Worm (Caenorhabditis elegans): ENCODE data around the gene str-141.

Gene str-141

DNA sequence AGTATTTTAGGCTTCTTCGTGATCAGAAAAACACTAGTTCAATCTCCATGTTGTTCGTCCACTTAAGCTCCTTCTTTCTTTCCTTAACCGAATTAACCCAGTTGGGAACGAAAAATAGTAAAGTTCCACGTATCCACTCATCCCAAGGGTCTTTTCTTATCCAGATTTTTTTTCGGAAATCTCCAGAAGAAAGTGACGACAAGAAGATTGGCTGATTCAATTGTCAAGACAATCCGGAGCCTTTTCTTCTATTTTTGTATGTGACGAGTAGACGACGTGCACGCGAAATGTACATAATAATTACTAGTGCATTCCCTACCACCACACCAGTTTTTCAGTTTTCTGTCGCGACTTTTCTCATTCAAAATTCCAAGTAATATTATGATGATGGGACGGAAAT lies 27.6 kb upstream of the str-141 start:
- TF ChIP-seq ceh-39 (tag; optimal IDR thresholded peaks at IDR 0.05) = no peak
- TF ChIP-seq ces-1 (GFP tag; optimal IDR thresholded peaks at IDR 0.05) = peak; percentile 19
- TF ChIP-seq lin-13 (tag; optimal IDR thresholded peaks at IDR 0.05) = no peak
- TF ChIP-seq ztf-11 (tag; optimal IDR thresholded peaks at IDR 0.05) = no peak
- TF ChIP-seq snpc-4 (tag; optimal IDR thresholded peaks at IDR 0.05) = no peak
- no peak for TF ChIP-seq tbx-8 (GFP tag; optimal IDR thresholded peaks at IDR 0.05)
- no peak for TF ChIP-seq mep-1 (tag; optimal IDR thresholded peaks at IDR 0.05)

ce11 chrV:11346912-11347311 lies 23.3 kb upstream of the str-141 start, which contains the start of gene grl-7:
grl-7 (minus strand) TSS chrV:11347012.
- TF ChIP-seq sem-2 (GFP tag; optimal IDR thresholded peaks at IDR 0.05) (no peak), lin-13 (tag; optimal IDR thresholded peaks at IDR 0.05) (no peak), bed-3 (GFP tag; optimal IDR thresholded peaks at IDR 0.05) (no peak), snpc-4 (tag; optimal IDR thresholded peaks at IDR 0.05) (no peak), ceh-43 (GFP tag; optimal IDR thresholded peaks at IDR 0.05) (no peak), lin-32 (GFP tag; optimal IDR thresholded peaks at IDR 0.05) (no peak), unc-62 (GFP tag; optimal IDR thresholded peaks at IDR 0.05) (no peak)

DNA sequence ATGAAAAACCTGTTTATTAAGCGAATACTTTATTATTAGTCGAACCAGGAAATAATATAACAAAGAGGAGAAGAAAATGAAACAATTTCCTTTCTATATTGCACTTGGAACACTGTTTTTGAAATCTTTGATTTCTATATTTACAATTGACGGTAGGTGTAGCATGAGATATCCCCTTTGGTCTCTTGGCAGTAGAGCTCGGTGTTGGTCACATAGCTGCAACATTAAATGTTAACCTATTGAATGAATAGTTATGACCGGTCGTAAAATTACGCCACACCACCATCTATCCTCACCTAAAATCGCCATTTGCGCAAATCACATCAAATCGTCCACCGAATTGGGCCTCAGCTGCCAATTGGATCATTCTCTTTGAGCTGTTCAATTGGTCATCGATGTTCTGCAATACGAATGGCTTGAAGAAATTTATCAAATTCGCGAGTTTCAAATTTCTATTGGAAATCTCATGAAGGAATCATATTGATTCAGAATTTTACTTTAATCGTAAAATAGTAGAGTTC lies 21.3 kb upstream of the str-141 start:
- TF ChIP-seq nhr-2 (tag; optimal IDR thresholded peaks at IDR 0.05) = peak; percentile 10
- peak; percentile 13 for TF ChIP-seq sptf-1 (tag; optimal IDR thresholded peaks at IDR 0.05)
- peak; percentile 3 for TF ChIP-seq cnd-1 (tag; optimal IDR thresholded peaks at IDR 0.05)
- peak; percentile 22 for TF ChIP-seq ces-1 (GFP tag; optimal IDR thresholded peaks at IDR 0.05)
- TF ChIP-seq elt-1 (tag; optimal IDR thresholded peaks at IDR 0.05; ENCODE audit: borderline replicate concordance, insufficient read depth) = no peak

- TF ChIP-seq blmp-1 (tag; optimal IDR thresholded peaks at IDR 0.05) (no peak), elt-1 (tag; optimal IDR thresholded peaks at IDR 0.05; ENCODE audit: borderline replicate concordance, insufficient read depth) (peak; percentile 76)
Observed at ce11 chrV:11344112-11344511, 20.5 kb upstream of the str-141 start.

- TF ChIP-seq ces-1 (GFP tag; optimal IDR thresholded peaks at IDR 0.05) = peak; percentile 94
- TF ChIP-seq ztf-11 (tag; optimal IDR thresholded peaks at IDR 0.05) = no peak
Observed at ce11 chrV:11341913-11342312, 18.3 kb upstream of the str-141 start, which contains the start of gene T02E9.5. T02E9.5 (plus strand) TSS chrV:11342233.

- TF ChIP-seq ces-1 (GFP tag; optimal IDR thresholded peaks at IDR 0.05) = peak; percentile 95
- TF ChIP-seq mls-2 (tag; optimal IDR thresholded peaks at IDR 0.05) = peak; percentile 43
- TF ChIP-seq lin-13 (tag; optimal IDR thresholded peaks at IDR 0.05) = no peak
Observed at ce11 chrV:11341130-11341675, 17.6 kb upstream of the str-141 start.

DNA sequence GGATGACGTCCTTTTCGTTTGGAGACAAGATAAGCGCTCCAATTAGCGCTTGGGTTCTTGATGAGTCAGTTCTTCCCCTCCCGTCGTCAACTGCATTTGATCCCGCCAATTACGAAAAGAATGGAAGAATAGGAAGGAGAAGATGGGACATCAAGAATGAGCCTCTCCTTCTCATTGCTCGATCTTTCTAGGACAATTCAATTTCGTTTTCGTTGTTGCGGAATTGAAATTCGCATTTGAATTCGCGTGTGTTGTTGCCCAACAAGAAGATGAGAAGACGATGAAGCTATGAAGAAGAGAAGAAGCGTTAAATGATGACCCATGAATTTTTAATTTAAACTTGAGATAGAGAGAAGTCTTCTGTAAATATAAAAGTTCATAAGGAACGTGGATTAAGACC lies 13.3 kb upstream of the str-141 start:
- TF ChIP-seq pha-4 (tag; optimal IDR thresholded peaks at IDR 0.05) (no peak), ces-1 (GFP tag; optimal IDR thresholded peaks at IDR 0.05) (peak; percentile 91), elt-3 (tag; optimal IDR thresholded peaks at IDR 0.05) (no peak), flh-1 (GFP tag; optimal IDR thresholded peaks at IDR 0.05) (no peak), nhr-12 (tag; optimal IDR thresholded peaks at IDR 0.05) (no peak), mab-5 (tag; optimal IDR thresholded peaks at IDR 0.05) (no peak)

DNA sequence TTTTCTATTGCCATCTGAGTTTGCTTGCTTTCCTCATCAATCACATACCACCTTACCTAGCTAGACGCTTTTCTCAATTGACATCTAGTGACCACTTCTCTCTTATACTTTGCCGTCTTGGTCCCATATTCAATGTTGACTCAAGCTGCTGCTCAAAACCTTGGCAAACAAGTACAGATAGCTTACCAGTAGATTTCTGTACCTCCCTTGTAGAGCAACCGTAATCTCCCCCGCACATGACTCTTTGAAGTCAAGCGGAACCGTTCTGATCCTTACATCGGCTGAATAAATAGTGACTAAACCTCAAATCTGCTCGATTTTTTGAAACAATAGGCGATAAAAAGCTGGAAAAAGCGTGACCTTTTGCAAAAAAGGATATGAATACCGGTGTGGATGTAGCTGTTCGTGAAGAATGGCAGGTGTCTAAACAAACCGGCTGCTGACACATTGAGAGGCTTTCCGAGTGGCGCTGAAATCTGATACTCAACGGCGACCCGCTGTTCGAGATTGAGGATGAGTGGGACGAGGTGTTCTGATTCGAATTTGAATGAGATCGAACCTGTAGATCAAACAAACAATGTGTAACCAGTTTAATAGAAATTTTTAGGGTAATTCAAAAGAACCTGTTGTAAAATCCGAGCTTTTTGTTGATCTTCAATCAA lies 12.3 kb upstream of the str-141 start:
- no peak for TF ChIP-seq hlh-1 (tag; optimal IDR thresholded peaks at IDR 0.05)
- TF ChIP-seq sem-2 (GFP tag; optimal IDR thresholded peaks at IDR 0.05) = no peak
- no peak for TF ChIP-seq unc-62 (GFP tag; optimal IDR thresholded peaks at IDR 0.05)
- peak; percentile 8 for TF ChIP-seq nhr-2 (tag; optimal IDR thresholded peaks at IDR 0.05)
- no peak for TF ChIP-seq nhr-76 (tag; optimal IDR thresholded peaks at IDR 0.05)
- peak; percentile 4 for TF ChIP-seq pha-4 (tag; optimal IDR thresholded peaks at IDR 0.05)
